Worm (Caenorhabditis elegans) whole organism, L3 larva: Measurements from ENCODE around the gene W07G4.5.

Experiments used
- R02D3.7 ChIP-seq: fragments of 150-350 bp; optimal IDR thresholded peaks from 2 replicates; lab custom pipeline; 2014; ENCODE audit warnings: missing biosample characterization, missing genetic modification characterization
- ZK546.5 ChIP-seq: sonication (generic microtip); optimal IDR thresholded peaks from 2 replicates; lab custom pipeline; 2017; ENCODE audit warnings: missing biosample characterization, missing genetic modification characterization
- ama-1 ChIP-seq: fragments of 150-350 bp; optimal IDR thresholded peaks from 2 replicates; lab custom pipeline; 2018
- ceh-16 ChIP-seq: sonication (generic microtip); optimal IDR thresholded peaks from 2 replicates; lab custom pipeline; 2017; ENCODE audit warnings: missing biosample characterization, missing genetic modification characterization
- ceh-28 ChIP-seq: fragments of 150-350 bp; optimal IDR thresholded peaks from 2 replicates; lab custom pipeline; 2014; ENCODE audit warnings: missing biosample characterization, missing genetic modification reagents, missing genetic modification characterization
- ceh-9 ChIP-seq: sonication (generic microtip); optimal IDR thresholded peaks from 2 replicates; lab custom pipeline; 2018; ENCODE audit warnings: missing biosample characterization, missing genetic modification characterization
- daf-12 ChIP-seq: fragments of 150-350 bp; optimal IDR thresholded peaks from 2 replicates; lab custom pipeline; 2014; ENCODE audit warnings: missing biosample characterization, missing genetic modification reagents, missing genetic modification characterization
- egl-5 ChIP-seq: fragments of 150-350 bp; optimal IDR thresholded peaks from 2 replicates; lab custom pipeline; 2017; ENCODE audit warnings: missing biosample characterization, missing genetic modification reagents, missing genetic modification characterization, inconsistent platforms
- elt-1 ChIP-seq: fragments of 150-350 bp; optimal IDR thresholded peaks from 2 replicates; lab custom pipeline; 2014; ENCODE audit warnings: missing biosample characterization, missing genetic modification characterization
- elt-2 ChIP-seq: sonication (generic microtip); optimal IDR thresholded peaks from 2 replicates; lab custom pipeline; 2016; ENCODE audit warnings: missing genetic modification reagents, mild to moderate bottlenecking, missing genetic modification characterization, missing compliant biosample characterization
- elt-3 ChIP-seq, 3 experiments: fragments of 150-350 bp in 1 of 3; sonication (generic microtip) in 2 of 3; optimal IDR thresholded peaks; 2 replicates in 2 of 3; 4 replicates in 1 of 3; lab custom pipeline; 2014 to 2017; ENCODE audit warnings: missing biosample characterization in 3 of 3, missing genetic modification characterization in 3 of 3
- jun-1 ChIP-seq: fragments of 150-350 bp; optimal IDR thresholded peaks from 2 replicates; lab custom pipeline; 2014; ENCODE audit warnings: missing biosample characterization, missing genetic modification reagents, missing genetic modification characterization
- lin-15B ChIP-seq: fragments of 150-350 bp; optimal IDR thresholded peaks from 2 replicates; lab custom pipeline; 2014; ENCODE audit warnings: missing biosample characterization, missing genetic modification characterization
- lin-39 ChIP-seq: fragments of 150-350 bp; optimal IDR thresholded peaks from 2 replicates; lab custom pipeline; 2018; ENCODE audit warnings: missing biosample characterization, missing genetic modification reagents, missing genetic modification characterization
- lsy-12 ChIP-seq: sonication (generic microtip); optimal IDR thresholded peaks from 2 replicates; lab custom pipeline; 2016; ENCODE audit warnings: mild to moderate bottlenecking, missing genetic modification characterization, missing compliant biosample characterization
- mdl-1 ChIP-seq: fragments of 150-350 bp; optimal IDR thresholded peaks from 2 replicates; lab custom pipeline; 2014; ENCODE audit warnings: missing biosample characterization, missing genetic modification characterization
- nfya-1 ChIP-seq: sonication (generic microtip); optimal IDR thresholded peaks from 2 replicates; lab custom pipeline; 2017; ENCODE audit warnings: missing genetic modification characterization, mild to moderate bottlenecking, missing compliant biosample characterization, antibody characterized with exemption, moderate library complexity; ENCODE audit not compliant: insufficient read depth
- nhr-12 ChIP-seq: fragments of 150-350 bp; optimal IDR thresholded peaks from 2 replicates; lab custom pipeline; 2014; ENCODE audit warnings: missing biosample characterization, missing genetic modification characterization
- nhr-23 ChIP-seq: fragments of 150-350 bp; optimal IDR thresholded peaks from 2 replicates; lab custom pipeline; 2014; ENCODE audit warnings: missing biosample characterization, missing genetic modification reagents, missing genetic modification characterization
- nhr-237 ChIP-seq: fragments of 150-350 bp; optimal IDR thresholded peaks from 2 replicates; lab custom pipeline; 2014; ENCODE audit warnings: missing biosample characterization, missing genetic modification characterization
- nhr-28 ChIP-seq: fragments of 150-350 bp; optimal IDR thresholded peaks from 2 replicates; lab custom pipeline; 2014; ENCODE audit warnings: missing biosample characterization, missing genetic modification characterization
- nhr-43 ChIP-seq: sonication (generic microtip); optimal IDR thresholded peaks from 2 replicates; lab custom pipeline; 2016; ENCODE audit warnings: mild to moderate bottlenecking, missing genetic modification characterization, missing compliant biosample characterization; ENCODE audit not compliant: poor library complexity, severe bottlenecking
- nhr-77 ChIP-seq: fragments of 150-350 bp; optimal IDR thresholded peaks from 2 replicates; lab custom pipeline; 2014; ENCODE audit warnings: missing biosample characterization, missing genetic modification characterization
- pha-4 ChIP-seq: fragments of 150-350 bp; optimal IDR thresholded peaks from 2 replicates; lab custom pipeline; 2014; ENCODE audit warnings: missing biosample characterization, missing genetic modification reagents, missing genetic modification characterization
- sea-2 ChIP-seq: fragments of 150-350 bp; sonication (generic microtip); optimal IDR thresholded peaks from 4 replicates; lab custom pipeline; 2014; ENCODE audit warnings: missing biosample characterization, missing genetic modification reagents, missing genetic modification characterization
- skn-1 ChIP-seq: fragments of 150-350 bp; optimal IDR thresholded peaks from 2 replicates; lab custom pipeline; 2014; ENCODE audit warnings: missing biosample characterization, missing genetic modification characterization
- tbx-2 ChIP-seq: sonication (generic microtip); optimal IDR thresholded peaks from 2 replicates; lab custom pipeline; 2016; ENCODE audit warnings: mild to moderate bottlenecking, missing genetic modification characterization, missing compliant biosample characterization
- unc-62 ChIP-seq: fragments of 150-350 bp; sonication (generic microtip); optimal IDR thresholded peaks from 4 replicates; lab custom pipeline; 2014; ENCODE audit warnings: missing biosample characterization, missing genetic modification reagents, missing genetic modification characterization
- zag-1 ChIP-seq: fragments of 150-350 bp; optimal IDR thresholded peaks from 2 replicates; lab custom pipeline; 2014; ENCODE audit warnings: missing biosample characterization, missing genetic modification characterization
- ztf-11 ChIP-seq: fragments of 150-350 bp; optimal IDR thresholded peaks from 2 replicates; lab custom pipeline; 2014; ENCODE audit warnings: missing biosample characterization, missing genetic modification characterization
- ztf-4 ChIP-seq: fragments of 150-350 bp; optimal IDR thresholded peaks from 2 replicates; lab custom pipeline; 2014; ENCODE audit warnings: missing biosample characterization, missing genetic modification characterization

Gene W07G4.5

DNA sequence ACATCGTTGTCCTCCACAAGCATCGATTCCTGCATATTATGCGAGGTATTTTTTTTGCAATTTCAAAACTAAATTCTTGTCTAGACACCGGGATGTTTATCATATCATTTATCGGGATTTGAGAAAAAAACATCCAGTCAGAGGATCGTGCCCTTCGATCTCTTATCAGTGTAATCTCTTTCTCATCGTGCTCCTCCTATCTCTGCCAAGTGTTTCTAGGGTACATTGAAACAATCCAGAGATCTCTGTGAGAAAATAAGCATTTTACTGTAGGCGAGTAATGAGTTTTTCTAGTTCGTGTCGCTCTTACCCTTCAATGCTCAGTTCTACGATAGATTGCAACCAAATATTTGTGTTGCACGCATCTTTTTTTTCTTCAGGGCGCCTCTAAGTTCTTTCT, 40.7 kb downstream of the W07G4.5 start:
- TF ChIP-seq pha-4 (tag; lab: Kevin White, UChicago): peak; percentile 27
- TF ChIP-seq ztf-4 (tag; lab: Kevin White, UChicago): no peak
- TF ChIP-seq ZK546.5 (tag; lab: Kevin White, UChicago): no peak
- no peak for TF ChIP-seq zag-1 (tag; lab: Kevin White, UChicago)
- no peak for TF ChIP-seq lin-15B (tag; lab: Kevin White, UChicago)

DNA sequence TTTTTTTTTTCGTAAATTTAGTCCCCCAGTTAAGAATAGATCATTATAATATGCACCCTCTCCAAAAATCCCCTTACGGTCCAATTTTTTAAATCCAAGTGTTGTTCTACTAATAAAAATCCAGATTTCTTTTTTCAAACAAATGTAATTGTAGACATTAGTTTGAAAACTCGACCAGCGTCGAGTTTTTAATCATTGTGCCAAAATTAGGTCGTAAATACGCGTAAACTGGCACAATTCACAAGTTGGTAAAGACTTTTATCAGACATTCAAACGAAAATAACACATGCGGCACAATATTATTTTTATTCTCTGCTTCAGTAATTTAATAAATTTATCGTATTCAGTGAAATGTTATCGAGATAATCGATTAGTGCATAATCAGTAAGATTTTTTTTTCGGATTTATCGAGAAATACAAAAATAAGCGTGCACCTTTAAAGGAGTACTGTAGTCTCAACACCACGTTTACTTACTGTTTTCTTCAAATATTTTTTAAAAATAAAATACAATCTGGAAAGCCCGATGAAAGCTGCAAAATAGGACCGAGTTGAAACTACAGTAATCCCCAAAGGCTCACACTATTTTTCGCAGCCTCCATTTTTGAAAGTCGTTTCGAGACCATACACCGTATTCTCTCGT, 42.5 kb downstream of the W07G4.5 start, which contains the start of gene C34B4.4:
C34B4.4 (plus strand) TSS at position 276 of the 641 bp plus-strand sequence.
- TF ChIP-seq elt-2: peak; percentile 38
- no peak for TF ChIP-seq elt-1 (tag; lab: Kevin White, UChicago)
- no peak for TF ChIP-seq nhr-28 (tag; lab: Kevin White, UChicago)
- peak; percentile 40 for TF ChIP-seq nhr-43
- no peak for TF ChIP-seq lin-15B (tag; lab: Kevin White, UChicago)
- peak; percentile 21 for TF ChIP-seq ceh-28 (tag; lab: Kevin White, UChicago)
- no peak for TF ChIP-seq ztf-11
- peak; percentile 80 for TF ChIP-seq lsy-12
- TF ChIP-seq nhr-12 (tag; lab: Kevin White, UChicago): no peak
- TF ChIP-seq nhr-77 (tag; lab: Kevin White, UChicago): no peak
- no peak for TF ChIP-seq nfya-1
- TF ChIP-seq nhr-23 (tag; lab: Kevin White, UChicago): no peak
- TF ChIP-seq ama-1 (lab: Kevin White, UChicago): peak; percentile 54
- TF ChIP-seq tbx-2: no peak
- no peak for TF ChIP-seq daf-12 (tag; lab: Kevin White, UChicago)

DNA sequence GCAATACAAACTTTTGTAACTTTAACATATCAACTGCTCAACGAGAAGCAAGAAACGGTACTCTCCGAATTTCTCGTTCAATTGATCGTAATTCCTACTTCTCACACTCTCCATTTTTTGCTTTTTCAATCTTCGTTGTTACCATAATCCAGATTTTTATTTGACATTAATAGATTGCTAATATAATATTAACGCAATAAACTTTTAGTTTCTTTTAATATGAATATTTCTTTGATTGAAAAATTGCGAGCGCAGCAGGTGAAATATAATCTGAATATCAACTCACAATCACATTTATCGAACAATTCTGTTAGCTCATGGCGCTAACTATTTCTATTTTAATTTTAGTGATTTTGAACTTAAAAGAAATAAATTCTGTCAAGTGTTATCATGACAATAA, 44.6 kb downstream of the W07G4.5 start, which contains the start of gene lurp-4:
lurp-4 (plus strand) TSS at position 301 of the 400 bp plus-strand sequence.
- TF ChIP-seq zag-1 (tag; lab: Kevin White, UChicago): no peak
- no peak for TF ChIP-seq lin-15B (tag; lab: Kevin White, UChicago)
- no peak for TF ChIP-seq nfya-1
- no peak for TF ChIP-seq nhr-237
- TF ChIP-seq R02D3.7 (tag; lab: Kevin White, UChicago): no peak
- no peak for TF ChIP-seq egl-5
- TF ChIP-seq nhr-23 (tag; lab: Kevin White, UChicago): no peak
- no peak for TF ChIP-seq ztf-11
- TF ChIP-seq ceh-16: no peak
- no peak for TF ChIP-seq ama-1 (lab: Kevin White, UChicago)
- no peak for TF ChIP-seq nhr-12 (tag; lab: Kevin White, UChicago)
- TF ChIP-seq skn-1 (tag; lab: Kevin White, UChicago): no peak
- no peak for TF ChIP-seq elt-3 (tag; optimal IDR thresholded peaks at IDR 0.05; lab: Kevin White, UChicago)
- no peak for TF ChIP-seq unc-62
- no peak for TF ChIP-seq ceh-9
- no peak for TF ChIP-seq ztf-4 (tag; lab: Kevin White, UChicago)
- TF ChIP-seq nhr-77 (tag; lab: Kevin White, UChicago): no peak
- TF ChIP-seq elt-2: no peak
- TF ChIP-seq sea-2 (GFP tag; lab: Kevin White, UChicago): no peak

DNA sequence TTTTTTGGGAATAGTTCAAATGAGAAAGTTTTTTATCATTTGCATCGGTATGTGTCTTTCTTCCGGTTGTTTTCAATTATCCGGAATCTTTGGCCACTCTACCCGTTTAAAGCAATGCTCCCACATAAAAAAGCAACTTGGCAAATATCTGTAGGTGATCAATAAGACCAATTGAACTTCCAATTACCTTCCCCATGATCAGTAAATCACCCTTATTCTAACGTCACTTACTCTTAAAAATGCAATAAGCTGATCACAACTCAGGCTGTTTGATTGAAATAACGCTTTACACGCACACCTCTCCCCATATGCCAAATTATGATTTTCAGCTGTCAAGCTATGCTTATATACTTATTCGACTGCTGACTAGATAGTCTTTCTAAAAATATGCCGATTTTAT, 47.9 kb downstream of the W07G4.5 start, which contains the start of gene C34B4.5:
C34B4.5 (plus strand) TSS at position 301 of the 400 bp plus-strand sequence.
- TF ChIP-seq zag-1 (tag; lab: Kevin White, UChicago): no peak
- TF ChIP-seq nhr-43: no peak
- no peak for TF ChIP-seq elt-1 (tag; lab: Kevin White, UChicago)
- no peak for TF ChIP-seq mdl-1 (tag; lab: Kevin White, UChicago)
- TF ChIP-seq ZK546.5 (tag; lab: Kevin White, UChicago): no peak
- TF ChIP-seq lsy-12: no peak
- no peak for TF ChIP-seq jun-1 (tag; lab: Kevin White, UChicago)
- no peak for TF ChIP-seq ceh-9
- TF ChIP-seq lin-39 (tag; lab: Kevin White, UChicago): no peak
